Worm (Caenorhabditis elegans) whole organism, young adult: ENCODE data around the gene Y42H9AR.4.

Experiments
- B0019.2 ChIP-seq: fragments of 200-800 bp; sonication (Bioruptor generic); conservative IDR thresholded peaks from 2 replicates; pipeline ENCODE4 v1.3.6; 2022; ENCODE audit warnings: missing genetic modification reagents, missing genetic modification characterization, missing compliant biosample characterization
- B0336.3 ChIP-seq: fragments of 200-800 bp; sonication (Bioruptor generic); IDR thresholded peaks from 2 replicates; pipeline ENCODE4 v1.3.6; 2022; ENCODE audit warnings: missing genetic modification characterization, missing compliant biosample characterization
- D2030.7 ChIP-seq: fragments of 200-800 bp; sonication (Bioruptor generic); IDR thresholded peaks from 2 replicates; pipeline ENCODE4 v1.3.6; 2022; ENCODE audit warnings: missing genetic modification reagents, missing genetic modification characterization, missing compliant biosample characterization
- F22D6.2 ChIP-seq: sonication (generic microtip); optimal IDR thresholded peaks from 2 replicates; lab custom pipeline; 2016; ENCODE audit warnings: mild to moderate bottlenecking, missing genetic modification characterization, missing compliant biosample characterization
- F52B5.7 ChIP-seq: sonication (generic microtip); optimal IDR thresholded peaks from 2 replicates; lab custom pipeline; 2016; ENCODE audit warnings: mild to moderate bottlenecking, missing genetic modification characterization, missing compliant biosample characterization
- Y56A3A.18 ChIP-seq: fragments of 200-800 bp; sonication (Bioruptor generic); IDR thresholded peaks from 2 replicates; pipeline ENCODE4 v1.3.6; 2022; ENCODE audit warnings: missing genetic modification reagents, missing genetic modification characterization, missing compliant biosample characterization
- attf-5 ChIP-seq: fragments of 200-800 bp; sonication (Bioruptor generic); optimal IDR thresholded peaks from 2 replicates; lab custom pipeline; 2018; ENCODE audit warnings: mild to moderate bottlenecking, missing genetic modification characterization, missing compliant biosample characterization
- attf-6 ChIP-seq: fragments of 200-800 bp; sonication (Bioruptor generic); IDR thresholded peaks from 2 replicates; pipeline ENCODE4 v1.3.6; 2022; ENCODE audit warnings: missing genetic modification reagents, missing genetic modification characterization, missing compliant biosample characterization
- ccch-3 ChIP-seq: fragments of 200-800 bp; sonication (Bioruptor generic); optimal IDR thresholded peaks from 2 replicates; lab custom pipeline; 2018; ENCODE audit warnings: mild to moderate bottlenecking, missing genetic modification characterization, missing compliant biosample characterization
- cebp-1 ChIP-seq, 2 experiments: fragments of 200-800 bp in 1 of 2; sonication (Bioruptor generic) in 1 of 2; sonication (generic microtip) in 1 of 2; IDR thresholded peaks in 1 of 2; optimal IDR thresholded peaks in 1 of 2; 2 replicates each; pipeline versions ENCODE4 v1.3.6 to Lab custom; 2017 to 2022; ENCODE audit warnings: missing compliant biosample characterization in 2 of 2, missing genetic modification characterization in 2 of 2, mild to moderate bottlenecking in 1 of 2, missing genetic modification reagents in 1 of 2, moderate library complexity in 1 of 2
- ceh-27 ChIP-seq: fragments of 200-800 bp; sonication (Bioruptor generic); optimal IDR thresholded peaks from 2 replicates; lab custom pipeline; 2018; ENCODE audit warnings: mild to moderate bottlenecking, missing genetic modification characterization, moderate library complexity, missing compliant biosample characterization
- ceh-91 ChIP-seq: fragments of 200-800 bp; sonication (Bioruptor generic); IDR thresholded peaks from 2 replicates; pipeline ENCODE4 v1.3.6; 2022; ENCODE audit warnings: missing genetic modification reagents, missing genetic modification characterization, missing compliant biosample characterization
- dox-1 ChIP-seq: fragments of 200-800 bp; sonication (Bioruptor generic); IDR thresholded peaks from 2 replicates; pipeline ENCODE4 v1.3.6; 2022; ENCODE audit warnings: missing genetic modification reagents, missing genetic modification characterization, missing compliant biosample characterization
- dpl-1 ChIP-seq: fragments of 150-350 bp; optimal IDR thresholded peaks from 2 replicates; lab custom pipeline; 2014; ENCODE audit warnings: missing biosample characterization, missing genetic modification reagents, missing genetic modification characterization
- efl-1 ChIP-seq: fragments of 150-350 bp; optimal IDR thresholded peaks from 2 replicates; lab custom pipeline; 2014; ENCODE audit warnings: missing biosample characterization, missing genetic modification reagents, missing genetic modification characterization
- egrh-3 ChIP-seq: fragments of 200-800 bp; sonication (Bioruptor generic); IDR thresholded peaks from 2 replicates; pipeline ENCODE4 v1.3.6; 2022; ENCODE audit warnings: missing genetic modification reagents, missing genetic modification characterization, missing compliant biosample characterization
- ekl-4 ChIP-seq: fragments of 200-800 bp; sonication (Bioruptor generic); IDR thresholded peaks from 2 replicates; pipeline ENCODE4 v1.3.6; 2022; ENCODE audit warnings: missing genetic modification reagents, missing genetic modification characterization, missing compliant biosample characterization
- fkh-3 ChIP-seq: sonication (generic microtip); optimal IDR thresholded peaks from 2 replicates; lab custom pipeline; 2016; ENCODE audit warnings: mild to moderate bottlenecking, missing genetic modification characterization, missing compliant biosample characterization
- him-1 ChIP-seq: sonication (generic microtip); optimal IDR thresholded peaks from 2 replicates; lab custom pipeline; 2016; ENCODE audit warnings: missing genotype, missing genetic modification reagents, missing genetic modification characterization, missing compliant biosample characterization
- hlh-12 ChIP-seq: sonication (generic microtip); optimal IDR thresholded peaks from 2 replicates; lab custom pipeline; 2016; ENCODE audit warnings: missing genetic modification characterization, missing compliant biosample characterization
- hlh-26 ChIP-seq: fragments of 200-800 bp; sonication (Bioruptor generic); conservative IDR thresholded peaks from 2 replicates; pipeline ENCODE4 v1.3.6; 2022; ENCODE audit warnings: missing genetic modification reagents, missing genetic modification characterization, missing compliant biosample characterization
- hmg-1.2 ChIP-seq: fragments of 200-800 bp; sonication (Bioruptor generic); IDR thresholded peaks from 2 replicates; pipeline ENCODE4 v1.3.6; 2022; ENCODE audit warnings: missing genetic modification reagents, missing genetic modification characterization, missing compliant biosample characterization
- lin-26 ChIP-seq: fragments of 200-800 bp; sonication (Bioruptor generic); IDR thresholded peaks from 2 replicates; pipeline ENCODE4 v1.3.6; 2022; ENCODE audit warnings: missing genetic modification reagents, missing genetic modification characterization, missing compliant biosample characterization
- lin-40 ChIP-seq: sonication (generic microtip); optimal IDR thresholded peaks from 2 replicates; lab custom pipeline; 2016; ENCODE audit warnings: missing genetic modification characterization, mild to moderate bottlenecking, missing compliant biosample characterization, missing genotype, missing genetic modification reagents
- lin-54 ChIP-seq: fragments of 200-800 bp; sonication (Bioruptor generic); optimal IDR thresholded peaks from 2 replicates; lab custom pipeline; 2018; ENCODE audit warnings: mild to moderate bottlenecking, missing genetic modification characterization, missing compliant biosample characterization
- madf-10 ChIP-seq: sonication (generic microtip); optimal IDR thresholded peaks from 2 replicates; lab custom pipeline; 2016; ENCODE audit warnings: mild to moderate bottlenecking, missing genetic modification characterization, missing compliant biosample characterization
- madf-3 ChIP-seq: fragments of 200-800 bp; sonication (Bioruptor generic); IDR thresholded peaks from 2 replicates; pipeline ENCODE4 v1.3.6; 2022; ENCODE audit warnings: missing genetic modification reagents, missing genetic modification characterization, missing compliant biosample characterization
- madf-6 ChIP-seq: fragments of 200-800 bp; sonication (Bioruptor generic); IDR thresholded peaks from 2 replicates; pipeline ENCODE4 v1.3.6; 2022; ENCODE audit warnings: missing genetic modification reagents, missing genetic modification characterization, missing compliant biosample characterization
- mel-28 ChIP-seq: sonication (generic microtip); optimal IDR thresholded peaks from 2 replicates; lab custom pipeline; 2016; ENCODE audit warnings: borderline replicate concordance, mild to moderate bottlenecking, missing genetic modification characterization, missing compliant biosample characterization
- nfyb-1 ChIP-seq: fragments of 200-800 bp; sonication (Bioruptor generic); IDR thresholded peaks from 2 replicates; pipeline ENCODE4 v1.3.6; 2022; ENCODE audit warnings: missing genetic modification reagents, missing genetic modification characterization, missing compliant biosample characterization
- nhr-80 ChIP-seq: sonication (generic microtip); optimal IDR thresholded peaks from 2 replicates; lab custom pipeline; 2016; ENCODE audit warnings: missing genetic modification characterization, missing compliant biosample characterization
- nhr-90 ChIP-seq: sonication (generic microtip); optimal IDR thresholded peaks from 2 replicates; lab custom pipeline; 2016; ENCODE audit warnings: missing genotype, mild to moderate bottlenecking, missing genetic modification characterization, missing compliant biosample characterization
- rcor-1 ChIP-seq: fragments of 200-800 bp; sonication (Bioruptor generic); IDR thresholded peaks from 2 replicates; pipeline ENCODE4 v1.3.6; 2022; ENCODE audit warnings: missing genetic modification reagents, missing genetic modification characterization, missing compliant biosample characterization
- repo-1 ChIP-seq: sonication (generic microtip); optimal IDR thresholded peaks from 2 replicates; lab custom pipeline; 2017; ENCODE audit warnings: mild to moderate bottlenecking, missing genetic modification characterization, missing compliant biosample characterization
- snpc-1.1 ChIP-seq: sonication (generic microtip); optimal IDR thresholded peaks from 2 replicates; lab custom pipeline; 2017; ENCODE audit warnings: missing genetic modification characterization, mild to moderate bottlenecking, missing compliant biosample characterization, antibody characterized with exemption, moderate library complexity, missing genotype, missing genetic modification reagents; ENCODE audit not compliant: insufficient read depth
- snpc-1.3 ChIP-seq: sonication (generic microtip); optimal IDR thresholded peaks from 2 replicates; lab custom pipeline; 2017; ENCODE audit warnings: missing genetic modification characterization, mild to moderate bottlenecking, missing compliant biosample characterization, antibody characterized with exemption, moderate library complexity, missing genotype, missing genetic modification reagents; ENCODE audit not compliant: insufficient read depth
- snpc-4 ChIP-seq, 5 experiments: fragments of 150-350 bp in 1 of 5; sonication (generic microtip) in 4 of 5; optimal IDR thresholded peaks; 2 replicates each; lab custom pipeline; 2014 to 2018; ENCODE audit warnings: missing genetic modification characterization in 5 of 5, missing biosample characterization in 3 of 5, antibody characterized with exemption in 2 of 5, mild to moderate bottlenecking in 2 of 5, missing compliant biosample characterization in 2 of 5, missing genotype in 2 of 5, moderate library complexity in 2 of 5, missing genetic modification reagents in 1 of 5
- sptf-2 ChIP-seq: fragments of 200-800 bp; sonication (Bioruptor generic); optimal IDR thresholded peaks from 2 replicates; lab custom pipeline; 2018; ENCODE audit warnings: mild to moderate bottlenecking, missing genetic modification characterization, missing compliant biosample characterization
- tbp1 ChIP-seq: fragments of 200-800 bp; sonication (Bioruptor generic); optimal IDR thresholded peaks from 2 replicates; lab custom pipeline; 2018; ENCODE audit warnings: mild to moderate bottlenecking, missing genetic modification characterization, missing compliant biosample characterization
- xnd-1 ChIP-seq: sonication (generic microtip); optimal IDR thresholded peaks from 2 replicates; lab custom pipeline; 2016; ENCODE audit warnings: missing genotype, missing genetic modification reagents, missing genetic modification characterization, missing compliant biosample characterization
- zim-3 ChIP-seq: sonication (generic microtip); optimal IDR thresholded peaks from 2 replicates; lab custom pipeline; 2017; ENCODE audit warnings: mild to moderate bottlenecking, missing genetic modification characterization, moderate library complexity, missing compliant biosample characterization
- ztf-18 ChIP-seq: sonication (generic microtip); optimal IDR thresholded peaks from 2 replicates; lab custom pipeline; 2016; ENCODE audit warnings: missing genotype, mild to moderate bottlenecking, missing genetic modification characterization, missing compliant biosample characterization
- ztf-28 ChIP-seq: fragments of 200-800 bp; sonication (Bioruptor generic); IDR thresholded peaks from 2 replicates; pipeline ENCODE4 v1.3.6; 2022; ENCODE audit warnings: missing genetic modification reagents, missing genetic modification characterization, missing compliant biosample characterization
- ztf-3 ChIP-seq: fragments of 200-800 bp; sonication (Bioruptor generic); optimal IDR thresholded peaks from 2 replicates; lab custom pipeline; 2018; ENCODE audit warnings: mild to moderate bottlenecking, missing genetic modification characterization, missing compliant biosample characterization

The Y42H9AR.4 gene

ce11 chrIV:8136005-8136512, 24.0 kb upstream of the Y42H9AR.4 start, which contains the start of the genes isp-1 and islo-1 (continued):
- TF ChIP-seq efl-1 (GFP tag; lab: Kevin White, UChicago), result no peak
- TF ChIP-seq snpc-1.1 (tag; lab: Kevin White, UChicago), result no peak
- TF ChIP-seq ztf-3 (GFP tag; lab: Kevin White, UChicago), result no peak
- no peak for TF ChIP-seq rcor-1 (GFP tag; lab: Robert Waterston, UW)
- no peak for TF ChIP-seq ztf-28 (GFP tag; lab: Robert Waterston, UW)
- TF ChIP-seq mel-28 (tag; lab: Kevin White, UChicago), result no peak
- no peak for TF ChIP-seq fkh-3 (tag; lab: Kevin White, UChicago)
- no peak for TF ChIP-seq B0019.2 (GFP tag; lab: Robert Waterston, UW)
- no peak for TF ChIP-seq ztf-18 (tag; lab: Kevin White, UChicago)
- no peak for TF ChIP-seq sptf-2 (GFP tag; lab: Kevin White, UChicago)
- TF ChIP-seq nhr-90, result no peak
- peak; percentile 92 for TF ChIP-seq madf-3 (GFP tag; lab: Robert Waterston, UW)
- no peak for TF ChIP-seq snpc-4 (GFP tag; optimal IDR thresholded peaks at IDR 0.05; lab: Kevin White, UChicago)
- TF ChIP-seq snpc-4 (tag; optimal IDR thresholded peaks at IDR 0.05; lab: Kevin White, UChicago), result peak in 2 of 4 experiments; percentile 46 to 53
- TF ChIP-seq repo-1 (tag; lab: Kevin White, UChicago), result no peak
- peak; percentile 33; the same call in 1 of the 2 replicates for TF ChIP-seq D2030.7 (GFP tag; lab: Robert Waterston, UW)
- no peak for TF ChIP-seq F52B5.7
- peak; percentile 57 for TF ChIP-seq nhr-80
- TF ChIP-seq lin-40 (tag; lab: Kevin White, UChicago), result no peak
- TF ChIP-seq ccch-3 (GFP tag; lab: Kevin White, UChicago), result no peak
- no peak for TF ChIP-seq hlh-12
- TF ChIP-seq xnd-1 (tag; lab: Kevin White, UChicago), result no peak
- TF ChIP-seq hlh-26, result no peak
- peak; percentile 45; the same call in 1 of the 2 replicates for TF ChIP-seq dox-1
- no peak for TF ChIP-seq egrh-3 (GFP tag; lab: Robert Waterston, UW)
- 0 out of 2 replicates have a peak, but pooled peaks have one; percentile 19 for TF ChIP-seq ceh-91
- TF ChIP-seq Y56A3A.18 (GFP tag; lab: Robert Waterston, UW), result no peak
- no peak for TF ChIP-seq ekl-4 (GFP tag; lab: Robert Waterston, UW)
- no peak for TF ChIP-seq B0336.3

DNA sequence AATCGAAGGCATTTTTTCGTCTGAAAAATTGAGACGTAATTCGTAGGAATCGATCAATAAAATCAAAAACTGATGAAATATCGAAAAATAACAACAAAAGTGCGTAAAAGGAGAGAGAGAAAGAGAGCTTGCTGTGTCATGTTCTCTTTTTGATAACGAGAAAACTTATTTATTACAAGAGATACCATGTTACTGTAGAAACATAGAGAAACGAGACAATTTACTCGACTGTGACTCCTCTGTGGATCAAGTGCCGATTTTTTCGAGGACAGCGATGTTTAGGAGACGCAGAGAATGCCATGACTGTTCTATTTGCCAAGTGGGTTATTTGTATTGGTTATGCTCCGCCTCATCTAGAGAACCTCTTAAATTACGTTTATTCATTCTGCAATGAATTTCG, 21.5 kb upstream of the Y42H9AR.4 start, which contains the start of gene sph-1:
TSS of gene sph-1 (minus strand) at position 23 of the 400 bp plus-strand sequence.
- TF ChIP-seq attf-6 (GFP tag; lab: Robert Waterston, UW) (no peak), dpl-1 (no peak), F22D6.2 (tag; lab: Kevin White, UChicago) (no peak), snpc-1.3 (tag; lab: Kevin White, UChicago) (peak; percentile 4), hmg-1.2 (peak; percentile 47; the same call in 1 of the 2 replicates), B0336.3 (peak; percentile 61; the same call in 1 of the 2 replicates), repo-1 (tag; lab: Kevin White, UChicago) (peak; percentile 51), attf-5 (peak; percentile 48), tbp1 (peak; percentile 0), dox-1 (0 out of 2 replicates have a peak, but pooled peaks have one; percentile 26), lin-54 (GFP tag; lab: Kevin White, UChicago) (peak; percentile 0), nhr-80 (peak; percentile 69), cebp-1 (GFP tag; IDR thresholded peaks at IDR 0.05; lab: Robert Waterston, UW) (no peak), cebp-1 (tag; optimal IDR thresholded peaks at IDR 0.05; lab: Kevin White, UChicago) (peak; percentile 57), him-1 (no peak), madf-6 (GFP tag; lab: Robert Waterston, UW) (no peak), lin-26 (0 out of 2 replicates have a peak, but pooled peaks have one; percentile 15), ceh-27 (GFP tag; lab: Kevin White, UChicago) (peak; percentile 3), zim-3 (tag; lab: Kevin White, UChicago) (no peak), lin-40 (tag; lab: Kevin White, UChicago) (peak; percentile 30), nfyb-1 (0 out of 2 replicates have a peak, but pooled peaks have one; percentile 13), madf-10 (tag; lab: Kevin White, UChicago) (peak; percentile 42)
